Fruit fly (Drosophila melanogaster) whole organism, embryonic: Measurements from ENCODE around the gene Cpr73D.

ENCODE experiments used
- Asciz ChIP-seq: fragments of 200-800 bp; sonication (Bioruptor generic); optimal IDR thresholded peaks from 2 replicates; lab custom pipeline; 2017; ENCODE audit warnings: missing biosample characterization, mild to moderate bottlenecking, missing genetic modification characterization, missing genetic modification reagents
- Atf-2 ChIP-seq: fragments of 200-800 bp; sonication (Bioruptor generic); optimal IDR thresholded peaks from 2 replicates; lab custom pipeline; 2016; ENCODE audit warnings: missing biosample characterization, missing genetic modification characterization
- Bgb ChIP-seq: fragments of 200-800 bp; sonication (Bioruptor generic); IDR thresholded peaks from 2 replicates; pipeline ENCODE4 v1.3.6; 2022; ENCODE audit warnings: missing biosample characterization, missing genetic modification characterization; ENCODE audit not compliant: partially characterized antibody
- BtbVII ChIP-seq: fragments of 200-800 bp; sonication (Bioruptor generic); optimal IDR thresholded peaks from 3 replicates; lab custom pipeline; 2017; ENCODE audit warnings: missing biosample characterization, mild to moderate bottlenecking, missing genetic modification characterization
- CG11247 ChIP-seq: fragments of 200-800 bp; sonication (Bioruptor generic); IDR thresholded peaks from 2 replicates; pipeline ENCODE4 v1.3.6; 2022; ENCODE audit warnings: missing biosample characterization, missing genetic modification characterization
- CG13123 ChIP-seq: fragments of 200-800 bp; sonication (Bioruptor generic); optimal IDR thresholded peaks from 2 replicates; lab custom pipeline; 2016; ENCODE audit warnings: missing biosample characterization, missing genetic modification characterization
- CG13775 ChIP-seq: fragments of 200-800 bp; sonication (Bioruptor generic); optimal IDR thresholded peaks from 3 replicates; lab custom pipeline; 2017; ENCODE audit warnings: missing biosample characterization, mild to moderate bottlenecking, missing genetic modification characterization
- CG1602 ChIP-seq: fragments of 200-800 bp; sonication (Bioruptor generic); optimal IDR thresholded peaks from 3 replicates; lab custom pipeline; 2016; ENCODE audit warnings: missing biosample characterization, missing genetic modification characterization
- CG2199 ChIP-seq: fragments of 200-800 bp; sonication (Bioruptor generic); IDR thresholded peaks from 3 replicates; pipeline ENCODE4 v1.3.6; 2022; ENCODE audit warnings: missing biosample characterization, missing genetic modification characterization
- CG2875 ChIP-seq: fragments of 200-800 bp; sonication (Bioruptor generic); optimal IDR thresholded peaks from 2 replicates; lab custom pipeline; 2017; ENCODE audit warnings: missing biosample characterization, mild to moderate bottlenecking, missing genetic modification characterization, missing genetic modification reagents
- CG30020 ChIP-seq: fragments of 200-800 bp; optimal IDR thresholded peaks from 2 replicates; lab custom pipeline; 2019; ENCODE audit warnings: missing biosample characterization, mild to moderate bottlenecking, missing genetic modification characterization, moderate library complexity
- CG30431 ChIP-seq: fragments of 200-800 bp; sonication (Bioruptor generic); optimal IDR thresholded peaks from 2 replicates; lab custom pipeline; 2017; ENCODE audit warnings: missing biosample characterization, missing genetic modification characterization
- CG33213 ChIP-seq: fragments of 200-800 bp; sonication (Bioruptor generic); optimal IDR thresholded peaks from 3 replicates; lab custom pipeline; 2016; ENCODE audit warnings: missing biosample characterization, missing genetic modification characterization
- CG4404 ChIP-seq: fragments of 200-800 bp; sonication (Bioruptor generic); IDR thresholded peaks from 2 replicates; pipeline ENCODE4 v1.3.6; 2022; ENCODE audit warnings: missing biosample characterization, missing genetic modification characterization
- CG6683 ChIP-seq: fragments of 200-800 bp; sonication (Bioruptor generic); optimal IDR thresholded peaks from 2 replicates; lab custom pipeline; 2017; ENCODE audit warnings: missing biosample characterization, mild to moderate bottlenecking, missing genetic modification characterization, missing genetic modification reagents
- CG7372 ChIP-seq: fragments of 200-800 bp; sonication (Bioruptor generic); IDR thresholded peaks from 2 replicates; pipeline ENCODE4 v1.3.6; 2022; ENCODE audit warnings: missing biosample characterization, missing genetic modification characterization
- CG7556 ChIP-seq: fragments of 200-800 bp; sonication (Bioruptor generic); optimal IDR thresholded peaks from 2 replicates; lab custom pipeline; 2017; ENCODE audit warnings: missing biosample characterization, mild to moderate bottlenecking, missing genetic modification characterization
- CG9727 ChIP-seq: fragments of 200-800 bp; sonication (Bioruptor generic); optimal IDR thresholded peaks from 3 replicates; lab custom pipeline; 2017; ENCODE audit warnings: missing biosample characterization, mild to moderate bottlenecking, missing genetic modification characterization
- CkIIα-i1 ChIP-seq: fragments of 200-800 bp; sonication (Bioruptor generic); IDR thresholded peaks from 2 replicates; pipeline ENCODE4 v1.3.6; 2022; ENCODE audit warnings: missing biosample characterization, missing genetic modification characterization
- Dip3 ChIP-seq: fragments of 200-800 bp; sonication (Bioruptor generic); optimal IDR thresholded peaks from 3 replicates; lab custom pipeline; 2016; ENCODE audit warnings: missing biosample characterization, missing genetic modification characterization
- Dll ChIP-seq: fragments of 200-800 bp; sonication (Bioruptor generic); IDR thresholded peaks from 4 replicates; pipeline ENCODE4 v1.3.6; 2022; ENCODE audit warnings: missing biosample characterization, missing genetic modification characterization; ENCODE audit not compliant: partially characterized antibody
- Med ChIP-seq: fragments of 200-800 bp; sonication (Bioruptor generic); peaks from one replicate; lab custom pipeline; 2016; ENCODE audit warnings: missing biosample characterization, missing genetic modification characterization, mild to moderate bottlenecking, inconsistent platforms, moderate library complexity
- Mrtf ChIP-seq: fragments of 200-800 bp; sonication (Bioruptor generic); IDR thresholded peaks from 3 replicates; pipeline ENCODE4 v1.3.6; 2022; ENCODE audit warnings: missing biosample characterization, missing genetic modification characterization
- NK7.1 ChIP-seq: fragments of 200-800 bp; sonication (Bioruptor generic); optimal IDR thresholded peaks from 3 replicates; lab custom pipeline; 2016; ENCODE audit warnings: missing biosample characterization, missing genetic modification characterization
- Oaz ChIP-seq: fragments of 200-800 bp; sonication (Bioruptor generic); IDR thresholded peaks from 2 replicates; pipeline ENCODE4 v1.3.6; 2022; ENCODE audit warnings: missing biosample characterization, missing genetic modification characterization
- Poxn ChIP-seq: fragments of 200-800 bp; sonication (Bioruptor generic); IDR thresholded peaks from 2 replicates; pipeline ENCODE4 v1.3.6; 2022; ENCODE audit warnings: missing biosample characterization, missing genetic modification characterization
- Rfx ChIP-seq: fragments of 200-800 bp; sonication (Bioruptor generic); IDR thresholded peaks from 2 replicates; pipeline ENCODE4 v1.3.6; 2022; ENCODE audit warnings: missing biosample characterization, missing genetic modification characterization
- Rx ChIP-seq: fragments of 200-800 bp; sonication (Bioruptor generic); IDR thresholded peaks from 2 replicates; pipeline ENCODE4 v1.3.6; 2022; ENCODE audit warnings: missing biosample characterization, missing genetic modification characterization
- Sry-δ ChIP-seq: fragments of 200-800 bp; sonication (Bioruptor generic); optimal IDR thresholded peaks from 2 replicates; lab custom pipeline; 2016; ENCODE audit warnings: missing biosample characterization, missing genetic modification characterization
- Ssrp ChIP-seq: fragments of 200-800 bp; sonication (Bioruptor generic); optimal IDR thresholded peaks from 2 replicates; lab custom pipeline; 2018; ENCODE audit warnings: missing biosample characterization, mild to moderate bottlenecking, missing genetic modification characterization, moderate library complexity
- Taf1 ChIP-seq: fragments of 200-800 bp; sonication (Bioruptor generic); IDR thresholded peaks from 2 replicates; pipeline ENCODE4 v1.3.6; 2022; ENCODE audit warnings: missing biosample characterization, missing genetic modification characterization
- aop ChIP-seq: fragments of 200-800 bp; sonication (Bioruptor generic); IDR thresholded peaks from 2 replicates; pipeline ENCODE4 v1.3.6; 2022; ENCODE audit warnings: missing biosample characterization, missing genetic modification characterization
- ara ChIP-seq: fragments of 200-800 bp; sonication (Bioruptor generic); IDR thresholded peaks from 2 replicates; pipeline ENCODE4 v1.3.6; 2022; ENCODE audit warnings: missing biosample characterization, missing genetic modification characterization
- caup ChIP-seq: fragments of 200-800 bp; sonication (Bioruptor generic); optimal IDR thresholded peaks from 3 replicates; lab custom pipeline; 2017; ENCODE audit warnings: missing biosample characterization, mild to moderate bottlenecking, missing genetic modification characterization, moderate library complexity; ENCODE audit not compliant: severe bottlenecking
- esg ChIP-seq: fragments of 200-800 bp; sonication (Bioruptor generic); conservative IDR thresholded peaks from 2 replicates; pipeline ENCODE4 v1.3.6; 2022; ENCODE audit warnings: missing biosample characterization, missing genetic modification characterization
- inv ChIP-seq: fragments of 200-800 bp; sonication (Bioruptor generic); IDR thresholded peaks from 2 replicates; pipeline ENCODE4 v1.3.6; 2022; ENCODE audit warnings: missing biosample characterization, missing genetic modification characterization; ENCODE audit not compliant: partially characterized antibody
- jing ChIP-seq: fragments of 200-800 bp; sonication (Bioruptor generic); optimal IDR thresholded peaks from 2 replicates; lab custom pipeline; 2018; ENCODE audit warnings: missing biosample characterization, mild to moderate bottlenecking, missing genetic modification characterization
- lola ChIP-seq, 3 experiments: fragments of >200 bp in 2 of 3; fragments of 200-800 bp in 1 of 3; sonication (Bioruptor generic) in 1 of 3; optimal IDR thresholded peaks; 2 replicates each; lab custom pipeline; 2017 to 2019; ENCODE audit warnings: missing biosample characterization in 3 of 3, missing genetic modification characterization in 3 of 3, mild to moderate bottlenecking in 1 of 3, moderate library complexity in 1 of 3
- lov ChIP-seq, 2 experiments: fragments of 200-800 bp in 1 of 2; fragments of >200 bp in 1 of 2; sonication (Bioruptor generic) in 1 of 2; IDR thresholded peaks in 1 of 2; optimal IDR thresholded peaks in 1 of 2; 2 replicates in 1 of 2; 3 replicates in 1 of 2; pipeline versions ENCODE4 v1.3.6 to Lab custom; 2017 to 2022; ENCODE audit warnings: missing biosample characterization in 1 of 2, missing genetic modification characterization in 1 of 2
- nau ChIP-seq: fragments of 200-800 bp; sonication (Bioruptor generic); optimal IDR thresholded peaks from 3 replicates; lab custom pipeline; 2017; ENCODE audit warnings: missing biosample characterization, mild to moderate bottlenecking, missing genetic modification characterization, missing genetic modification reagents
- pnt ChIP-seq: fragments of 200-800 bp; sonication (Bioruptor generic); optimal IDR thresholded peaks from 3 replicates; lab custom pipeline; 2016; ENCODE audit warnings: missing biosample characterization, missing genetic modification characterization
- pzg ChIP-seq: fragments of 200-800 bp; sonication (Bioruptor generic); optimal IDR thresholded peaks from 3 replicates; lab custom pipeline; 2018; ENCODE audit warnings: missing biosample characterization, mild to moderate bottlenecking, missing genetic modification characterization, moderate library complexity
- row ChIP-seq: fragments of 200-800 bp; sonication (Bioruptor generic); IDR thresholded peaks from 3 replicates; pipeline ENCODE4 v1.3.6; 2022; ENCODE audit warnings: missing biosample characterization, missing genetic modification characterization
- seq ChIP-seq: fragments of 200-800 bp; sonication (Bioruptor generic); IDR thresholded peaks from 2 replicates; pipeline ENCODE4 v1.3.6; 2022; ENCODE audit warnings: missing biosample characterization, missing genetic modification characterization
- shn ChIP-seq: fragments of 200-800 bp; sonication (Bioruptor generic); optimal IDR thresholded peaks from 3 replicates; lab custom pipeline; 2016; ENCODE audit warnings: missing biosample characterization, missing genetic modification characterization
- stwl ChIP-seq: fragments of 200-800 bp; sonication (Bioruptor generic); optimal IDR thresholded peaks from 3 replicates; lab custom pipeline; 2018; ENCODE audit warnings: missing biosample characterization, mild to moderate bottlenecking, missing genetic modification characterization, moderate library complexity
- unpg ChIP-seq: fragments of 200-800 bp; sonication (Bioruptor generic); optimal IDR thresholded peaks from 3 replicates; lab custom pipeline; 2018; ENCODE audit warnings: missing biosample characterization, mild to moderate bottlenecking, missing genetic modification characterization, moderate library complexity
- zfh2 ChIP-seq: fragments of 200-800 bp; sonication (Bioruptor generic); optimal IDR thresholded peaks from 2 replicates; lab custom pipeline; 2016; ENCODE audit warnings: missing biosample characterization, missing genetic modification characterization

Cpr73D gene

DNA sequence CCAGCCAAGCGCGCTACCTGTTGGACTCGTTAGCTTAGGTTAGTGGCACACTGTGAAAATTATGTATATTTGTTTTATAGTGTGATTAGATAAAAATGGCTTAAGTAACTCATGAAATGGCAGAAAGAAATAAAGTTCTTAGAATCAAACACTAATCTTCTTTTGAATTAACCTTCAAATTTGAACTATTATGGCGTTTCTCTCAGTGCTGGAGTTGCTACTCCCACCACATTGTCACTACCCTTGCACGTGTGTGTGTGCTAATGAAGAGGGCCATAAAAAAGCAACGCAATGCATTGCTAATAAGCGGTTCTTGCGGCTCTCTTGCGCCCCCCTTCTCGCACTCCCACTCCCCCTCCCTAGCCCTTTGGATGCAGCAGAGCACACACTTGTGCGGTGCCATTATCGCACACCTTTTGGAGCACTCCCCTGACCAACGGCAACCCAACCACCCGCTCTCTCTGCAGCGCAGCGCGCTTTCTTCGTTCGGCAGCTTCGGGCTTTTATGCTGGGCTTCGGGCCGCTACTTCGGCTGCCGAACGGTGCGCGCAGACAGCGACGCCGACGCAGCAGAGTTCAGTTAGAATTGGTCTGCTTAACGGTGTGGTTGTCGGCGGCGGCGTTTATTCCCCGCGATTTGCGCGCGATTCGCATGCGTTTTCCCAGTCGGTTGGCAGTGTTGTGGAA, 66.7 kb downstream of the Cpr73D start (continued):
- peak; percentile 94 for TF ChIP-seq unpg (GFP tag; lab: Kevin White, UChicago)
- peak; percentile 35 for TF ChIP-seq zfh2
- peak; percentile 70; the same call in 1 of the 2 replicates for TF ChIP-seq CkIIα-i1 (GFP tag; lab: Robert Waterston, UW)
- TF ChIP-seq CG2199 = peak; percentile 87; the same call in 2 of the 3 replicates
- TF ChIP-seq Dll (GFP tag; lab: Robert Waterston, UW) = no peak; the same call in 3 of the 4 replicates
- TF ChIP-seq stwl (tag; lab: Kevin White, UChicago) = no peak
- TF ChIP-seq Atf-2 = peak; percentile 88
- peak; percentile 92 for TF ChIP-seq Ssrp (tag; lab: Kevin White, UChicago)
- peak; percentile 49 for TF ChIP-seq CG30020 (tag; lab: Kevin White, UChicago)
- TF ChIP-seq CG11247 (GFP tag; lab: Robert Waterston, UW) = peak; percentile 80
- peak; percentile 91 for TF ChIP-seq CG2875 (GFP tag; lab: Kevin White, UChicago)
- TF ChIP-seq lola (GFP tag; optimal IDR thresholded peaks at IDR 0.05; lab: Kevin White, UChicago) = peak in 1 of 3 experiments; percentile 89
- TF ChIP-seq Asciz (GFP tag; lab: Kevin White, UChicago) = peak; percentile 93
- TF ChIP-seq esg (GFP tag; lab: Robert Waterston, UW) = peak; percentile 89
- TF ChIP-seq CG13123 = peak; percentile 84
- TF ChIP-seq NK7.1 (GFP tag; lab: Kevin White, UChicago) = peak; percentile 67
- TF ChIP-seq caup (GFP tag; lab: Kevin White, UChicago) = peak; percentile 72
- TF ChIP-seq CG7556 (GFP tag; lab: Kevin White, UChicago) = peak; percentile 92
- peak; percentile 93 for TF ChIP-seq row (GFP tag; lab: Robert Waterston, UW)
- TF ChIP-seq Bgb (GFP tag; lab: Robert Waterston, UW) = peak; percentile 43; the same call in 1 of the 2 replicates
- TF ChIP-seq Dip3 (GFP tag; lab: Kevin White, UChicago) = no peak
- TF ChIP-seq seq = peak; percentile 87
- TF ChIP-seq lov (optimal IDR thresholded peaks at IDR 0.05; lab: Kevin White, UChicago) = no peak
- peak; percentile 90 for TF ChIP-seq lov (GFP tag; IDR thresholded peaks at IDR 0.05; lab: Robert Waterston, UW)
- TF ChIP-seq CG13775 (GFP tag; lab: Kevin White, UChicago) = peak; percentile 81
- TF ChIP-seq Rx (GFP tag; lab: Robert Waterston, UW) = peak; percentile 91
- TF ChIP-seq Oaz (GFP tag; lab: Robert Waterston, UW) = peak; percentile 82
- peak; percentile 91 for TF ChIP-seq CG1602 (GFP tag; lab: Kevin White, UChicago)
- peak; percentile 85 for TF ChIP-seq CG7372 (GFP tag; lab: Robert Waterston, UW)
- peak; percentile 80 for TF ChIP-seq shn (GFP tag; lab: Kevin White, UChicago)
- TF ChIP-seq CG30431 (GFP tag; lab: Kevin White, UChicago) = peak; percentile 83
- peak; percentile 47; the same call in 1 of the 2 replicates for TF ChIP-seq Taf1 (GFP tag; lab: Robert Waterston, UW)
- TF ChIP-seq CG6683 = peak; percentile 29
- TF ChIP-seq Rfx (GFP tag; lab: Robert Waterston, UW) = peak; percentile 75
- 0 out of 2 replicates have a peak, but pooled peaks have one; percentile 17 for TF ChIP-seq Poxn (GFP tag; lab: Robert Waterston, UW)
- TF ChIP-seq inv (GFP tag; lab: Robert Waterston, UW) = no peak
- TF ChIP-seq pnt (GFP tag; lab: Kevin White, UChicago) = peak; percentile 92
- TF ChIP-seq Sry-δ = peak; percentile 58
- no peak for TF ChIP-seq aop (GFP tag; lab: Robert Waterston, UW)
- TF ChIP-seq jing (GFP tag; lab: Kevin White, UChicago) = peak; percentile 89
- TF ChIP-seq pzg (GFP tag; lab: Kevin White, UChicago) = no peak
- TF ChIP-seq Mrtf (GFP tag; lab: Robert Waterston, UW) = peak; percentile 83
- peak; percentile 79 for TF ChIP-seq CG33213
- TF ChIP-seq CG9727 = peak; percentile 85
- peak; percentile 85 for TF ChIP-seq nau (GFP tag; lab: Kevin White, UChicago)
- TF ChIP-seq BtbVII (GFP tag; lab: Kevin White, UChicago) = peak; percentile 73
- TF ChIP-seq CG4404 (GFP tag; lab: Robert Waterston, UW) = peak; percentile 70
- TF ChIP-seq Med (GFP tag; lab: Kevin White, UChicago) = peak; percentile 95
- TF ChIP-seq ara (GFP tag; lab: Robert Waterston, UW) = peak; percentile 93
